Fruit fly (Drosophila melanogaster) whole organism, embryonic: ENCODE data around the gene Sld5.
A peak's percentile ranks its signal among the peaks of the same experiment; 100 is the strongest.

Experiments used
- Bgb ChIP-seq: fragments of 200-800 bp; sonication (Bioruptor generic); IDR thresholded peaks from 2 replicates; pipeline ENCODE4 v1.3.6; 2022; ENCODE audit warnings: missing biosample characterization, missing genetic modification characterization; ENCODE audit not compliant: partially characterized antibody
- C15 ChIP-seq: fragments of 200-800 bp; sonication (Bioruptor generic); IDR thresholded peaks from 3 replicates; pipeline ENCODE4 v1.3.6; 2022; ENCODE audit warnings: missing biosample characterization, missing genetic modification characterization
- CG13424 ChIP-seq: fragments of 200-800 bp; sonication (Bioruptor generic); optimal IDR thresholded peaks from 2 replicates; lab custom pipeline; 2019; ENCODE audit warnings: missing biosample characterization, mild to moderate bottlenecking, missing genetic modification characterization, moderate library complexity
- CG14441 ChIP-seq: fragments of 200-800 bp; sonication (Bioruptor generic); IDR thresholded peaks from 2 replicates; pipeline ENCODE4 v1.3.6; 2022; ENCODE audit warnings: missing biosample characterization, missing genetic modification characterization
- CG14860 ChIP-seq: fragments of 200-800 bp; sonication (Bioruptor generic); IDR thresholded peaks from 3 replicates; pipeline ENCODE4 v1.3.6; 2022; ENCODE audit warnings: missing biosample characterization, missing genetic modification characterization; ENCODE audit not compliant: partially characterized antibody
- CG15479 ChIP-seq: fragments of 200-800 bp; sonication (Bioruptor generic); optimal IDR thresholded peaks from 3 replicates; lab custom pipeline; 2019; ENCODE audit warnings: missing biosample characterization, mild to moderate bottlenecking, missing genetic modification characterization, moderate library complexity
- CG15696 ChIP-seq: fragments of 200-800 bp; sonication (Bioruptor generic); optimal IDR thresholded peaks from 2 replicates; lab custom pipeline; 2019; ENCODE audit warnings: missing biosample characterization, mild to moderate bottlenecking, missing genetic modification characterization, moderate library complexity
- CG17802 ChIP-seq: fragments of 200-800 bp; sonication (Bioruptor generic); optimal IDR thresholded peaks from 2 replicates; lab custom pipeline; 2018; ENCODE audit warnings: missing biosample characterization, mild to moderate bottlenecking, missing genetic modification characterization, moderate library complexity
- CG18011 ChIP-seq: fragments of 200-800 bp; sonication (Bioruptor generic); optimal IDR thresholded peaks from 2 replicates; lab custom pipeline; 2017; ENCODE audit warnings: missing biosample characterization, missing genetic modification characterization, mild to moderate bottlenecking, moderate library complexity, missing genotype
- CG2129 ChIP-seq: fragments of 200-800 bp; sonication (Bioruptor generic); IDR thresholded peaks from 2 replicates; pipeline ENCODE4 v1.3.6; 2022; ENCODE audit warnings: missing biosample characterization, missing genetic modification characterization; ENCODE audit not compliant: partially characterized antibody
- CG33213 ChIP-seq: fragments of 200-800 bp; sonication (Bioruptor generic); optimal IDR thresholded peaks from 3 replicates; lab custom pipeline; 2016; ENCODE audit warnings: missing biosample characterization, missing genetic modification characterization
- CG4360 ChIP-seq: fragments of 200-800 bp; sonication (Bioruptor generic); IDR thresholded peaks from 2 replicates; pipeline ENCODE4 v1.3.6; 2022; ENCODE audit warnings: missing biosample characterization, missing genetic modification characterization
- CG7839 ChIP-seq: fragments of 200-800 bp; sonication (Bioruptor generic); optimal IDR thresholded peaks from 3 replicates; lab custom pipeline; 2018; ENCODE audit warnings: missing biosample characterization, mild to moderate bottlenecking, missing genetic modification characterization, moderate library complexity
- CG8924 ChIP-seq: fragments of 200-800 bp; optimal IDR thresholded peaks from 3 replicates; lab custom pipeline; 2019; ENCODE audit warnings: missing biosample characterization, mild to moderate bottlenecking, missing genetic modification characterization, moderate library complexity
- Dll ChIP-seq: fragments of 200-800 bp; sonication (Bioruptor generic); IDR thresholded peaks from 4 replicates; pipeline ENCODE4 v1.3.6; 2022; ENCODE audit warnings: missing biosample characterization, missing genetic modification characterization; ENCODE audit not compliant: partially characterized antibody
- Elba2 ChIP-seq: fragments of 200-800 bp; sonication (Bioruptor generic); optimal IDR thresholded peaks from 3 replicates; lab custom pipeline; 2016; ENCODE audit warnings: missing biosample characterization, missing genetic modification characterization
- H15 ChIP-seq: fragments of 200-800 bp; sonication (Bioruptor generic); IDR thresholded peaks from 3 replicates; pipeline ENCODE4 v1.3.6; 2022; ENCODE audit warnings: missing biosample characterization, missing genetic modification characterization
- HLHmδ ChIP-seq: fragments of 200-800 bp; sonication (Bioruptor generic); optimal IDR thresholded peaks from 2 replicates; lab custom pipeline; 2018; ENCODE audit warnings: missing biosample characterization, mild to moderate bottlenecking, missing genetic modification characterization, moderate library complexity
- MESR4 ChIP-seq: fragments of 200-800 bp; sonication (Bioruptor generic); optimal IDR thresholded peaks from 2 replicates; lab custom pipeline; 2018; ENCODE audit warnings: missing biosample characterization, mild to moderate bottlenecking, missing genetic modification characterization, moderate library complexity
- Side ChIP-seq: fragments of 200-800 bp; sonication (Bioruptor generic); optimal IDR thresholded peaks from 2 replicates; lab custom pipeline; 2016; ENCODE audit warnings: missing biosample characterization, missing genetic modification characterization
- Stat92E ChIP-seq, 3 experiments: fragments of >200 bp in 2 of 3; fragments of 200-800 bp in 1 of 3; sonication (Bioruptor generic) in 1 of 3; optimal IDR thresholded peaks; 2 replicates each; lab custom pipeline; 2017 to 2019; ENCODE audit warnings: missing biosample characterization in 3 of 3, missing genetic modification characterization in 3 of 3, mild to moderate bottlenecking in 1 of 3, moderate library complexity in 1 of 3
- Vsx1 ChIP-seq: fragments of 200-800 bp; sonication (Bioruptor generic); optimal IDR thresholded peaks from 2 replicates; lab custom pipeline; 2017; ENCODE audit warnings: missing biosample characterization, mild to moderate bottlenecking, missing genetic modification characterization, missing genetic modification reagents
- az2 ChIP-seq: fragments of 200-800 bp; sonication (Bioruptor generic); optimal IDR thresholded peaks from 3 replicates; lab custom pipeline; 2016; ENCODE audit warnings: missing biosample characterization, missing genetic modification characterization
- cad ChIP-seq: fragments of >200 bp; optimal IDR thresholded peaks from 2 replicates; lab custom pipeline; 2017; ENCODE audit warnings: missing biosample characterization, missing genetic modification characterization
- chm ChIP-seq: fragments of 200-800 bp; sonication (Bioruptor generic); IDR thresholded peaks from 2 replicates; pipeline ENCODE4 v1.3.6; 2022; ENCODE audit warnings: missing biosample characterization, missing genetic modification characterization
- disco-r ChIP-seq: fragments of 200-800 bp; sonication (Bioruptor generic); optimal IDR thresholded peaks from 2 replicates; lab custom pipeline; 2016; ENCODE audit warnings: missing biosample characterization, missing genetic modification characterization
- dmrt99B ChIP-seq: fragments of 200-800 bp; sonication (Bioruptor generic); optimal IDR thresholded peaks from 2 replicates; lab custom pipeline; 2018; ENCODE audit warnings: missing biosample characterization, mild to moderate bottlenecking, missing genetic modification characterization, moderate library complexity
- gsb-n ChIP-seq: fragments of 200-800 bp; sonication (Bioruptor generic); optimal IDR thresholded peaks from 3 replicates; lab custom pipeline; 2018; ENCODE audit warnings: missing biosample characterization, mild to moderate bottlenecking, missing genetic modification characterization
- insv ChIP-seq, 2 experiments: fragments of 200-800 bp; sonication (Bioruptor generic); optimal IDR thresholded peaks; 3 replicates each; lab custom pipeline; 2016 to 2018; ENCODE audit warnings: missing biosample characterization in 2 of 2, missing genetic modification characterization in 2 of 2
- jigr1 ChIP-seq: fragments of 200-800 bp; sonication (Bioruptor generic); IDR thresholded peaks from 3 replicates; pipeline ENCODE4 v1.3.6; 2022; ENCODE audit warnings: missing biosample characterization, missing genetic modification characterization
- kni ChIP-seq: fragments of 200-800 bp; sonication (Bioruptor generic); optimal IDR thresholded peaks from 3 replicates; lab custom pipeline; 2017; ENCODE audit warnings: mild to moderate bottlenecking, missing biosample characterization, missing genetic modification reagents, missing genetic modification characterization
- lov ChIP-seq, 2 experiments: fragments of 200-800 bp in 1 of 2; fragments of >200 bp in 1 of 2; sonication (Bioruptor generic) in 1 of 2; IDR thresholded peaks in 1 of 2; optimal IDR thresholded peaks in 1 of 2; 2 replicates in 1 of 2; 3 replicates in 1 of 2; pipeline versions ENCODE4 v1.3.6 to Lab custom; 2017 to 2022; ENCODE audit warnings: missing biosample characterization in 1 of 2, missing genetic modification characterization in 1 of 2
- oc ChIP-seq: fragments of 200-800 bp; sonication (Bioruptor generic); optimal IDR thresholded peaks from 2 replicates; lab custom pipeline; 2018; ENCODE audit warnings: missing biosample characterization, mild to moderate bottlenecking, missing genetic modification characterization, moderate library complexity
- pros ChIP-seq: fragments of 200-800 bp; sonication (Bioruptor generic); optimal IDR thresholded peaks from 3 replicates; lab custom pipeline; 2019; ENCODE audit warnings: missing biosample characterization, mild to moderate bottlenecking, missing genetic modification characterization, moderate library complexity
- pzg ChIP-seq: fragments of 200-800 bp; sonication (Bioruptor generic); optimal IDR thresholded peaks from 3 replicates; lab custom pipeline; 2018; ENCODE audit warnings: missing biosample characterization, mild to moderate bottlenecking, missing genetic modification characterization, moderate library complexity
- rib ChIP-seq: fragments of 200-800 bp; sonication (Bioruptor generic); IDR thresholded peaks from 2 replicates; pipeline ENCODE4 v1.3.6; 2022; ENCODE audit warnings: missing biosample characterization, missing genetic modification characterization
- sens ChIP-seq: fragments of 200-800 bp; sonication (Bioruptor generic); peaks from one replicate; lab custom pipeline; 2016; ENCODE audit warnings: missing biosample characterization, missing genetic modification characterization
- slbo ChIP-seq: fragments of 200-800 bp; sonication (Bioruptor generic); IDR thresholded peaks from 2 replicates; pipeline ENCODE4 v1.3.6; 2022; ENCODE audit warnings: missing biosample characterization, missing genetic modification characterization
- sqz ChIP-seq: fragments of 200-800 bp; sonication (Bioruptor generic); optimal IDR thresholded peaks from 3 replicates; lab custom pipeline; 2018; ENCODE audit warnings: missing biosample characterization, mild to moderate bottlenecking, missing genetic modification characterization
- ssp ChIP-seq: fragments of 200-800 bp; sonication (Bioruptor generic); IDR thresholded peaks from 2 replicates; pipeline ENCODE4 v1.3.6; 2022; ENCODE audit warnings: missing biosample characterization, missing genetic modification characterization
- tll ChIP-seq, 2 experiments: fragments of 200-800 bp in 1 of 2; fragments of >200 bp in 1 of 2; sonication (Bioruptor generic) in 1 of 2; optimal IDR thresholded peaks; 2 replicates each; lab custom pipeline; 2017 to 2019; ENCODE audit warnings: missing biosample characterization in 2 of 2, missing genetic modification characterization in 2 of 2, mild to moderate bottlenecking in 1 of 2, moderate library complexity in 1 of 2
- vfl ChIP-seq: fragments of 200-800 bp; sonication (Bioruptor generic); optimal IDR thresholded peaks from 2 replicates; lab custom pipeline; 2016; ENCODE audit warnings: missing biosample characterization, missing genetic modification characterization
- zen ChIP-seq: fragments of 200-800 bp; sonication (Bioruptor generic); optimal IDR thresholded peaks from 3 replicates; lab custom pipeline; 2018; ENCODE audit warnings: missing biosample characterization, mild to moderate bottlenecking, missing genetic modification characterization, moderate library complexity

The Sld5 gene

DNA sequence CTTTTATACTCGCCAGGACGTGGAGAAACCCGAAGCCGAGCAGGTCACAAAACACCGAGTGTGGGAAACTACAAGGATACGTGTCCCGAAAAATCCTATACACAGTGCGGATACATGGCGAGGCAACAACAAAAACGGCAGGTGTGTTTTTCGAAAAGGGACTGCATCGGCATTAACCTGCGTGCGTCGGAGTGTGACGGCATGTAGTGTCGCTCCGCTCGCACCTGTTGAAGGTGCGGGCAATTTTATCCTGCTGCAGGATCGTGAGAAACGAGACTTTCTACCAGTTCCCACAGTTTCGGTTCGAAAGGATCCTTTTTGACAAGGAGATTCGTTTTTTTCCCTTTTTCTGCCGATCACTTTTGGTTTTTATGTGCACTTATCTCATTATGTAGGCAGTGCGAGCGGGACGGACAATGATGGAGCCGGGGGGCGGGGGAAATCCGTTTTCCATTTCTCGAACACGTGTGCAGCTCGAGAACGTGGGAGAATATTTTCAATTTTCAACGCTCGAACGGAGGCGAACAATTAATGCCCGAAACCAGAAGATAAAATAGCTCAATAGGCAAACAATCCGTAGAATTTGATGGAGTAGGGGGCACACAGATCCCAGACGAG is 31.6 kb downstream of the Sld5 start (continued):
- TF ChIP-seq CG2129 (GFP tag; lab: Robert Waterston, UW), result no peak
- peak; percentile 23 for TF ChIP-seq CG15479 (GFP tag; lab: Kevin White, UChicago)
- no peak for TF ChIP-seq CG13424 (tag; lab: Kevin White, UChicago)
- TF ChIP-seq dmrt99B (tag; lab: Kevin White, UChicago), result no peak
- no peak for TF ChIP-seq C15 (GFP tag; lab: Robert Waterston, UW)
- TF ChIP-seq rib (GFP tag; lab: Robert Waterston, UW), result no peak
- peak; percentile 32 for TF ChIP-seq zen (tag; lab: Kevin White, UChicago)
- no peak for TF ChIP-seq CG14441 (GFP tag; lab: Robert Waterston, UW)
- TF ChIP-seq MESR4 (GFP tag; lab: Kevin White, UChicago), result no peak
- TF ChIP-seq H15 (GFP tag; lab: Robert Waterston, UW), result no peak
- TF ChIP-seq CG14860, result no peak
- no peak for TF ChIP-seq Vsx1 (GFP tag; lab: Kevin White, UChicago)
- peak in 1 of 2 experiments; percentile 78 for TF ChIP-seq tll (GFP tag; optimal IDR thresholded peaks at IDR 0.05; lab: Kevin White, UChicago)
- TF ChIP-seq Stat92E (GFP tag; optimal IDR thresholded peaks at IDR 0.05; lab: Kevin White, UChicago), result no peak
- no peak for TF ChIP-seq disco-r (GFP tag; lab: Kevin White, UChicago)
- no peak for TF ChIP-seq CG7839
- TF ChIP-seq Side (GFP tag; lab: Kevin White, UChicago), result no peak
- TF ChIP-seq ssp, result no peak
- no peak for TF ChIP-seq az2
- peak; percentile 92 for TF ChIP-seq CG4360 (GFP tag; lab: Robert Waterston, UW)
- no peak for TF ChIP-seq CG18011 (GFP tag; lab: Kevin White, UChicago)
- TF ChIP-seq CG8924 (tag; lab: Kevin White, UChicago), result no peak
- TF ChIP-seq CG17802 (tag; lab: Kevin White, UChicago), result no peak
- no peak for TF ChIP-seq jigr1 (GFP tag; lab: Robert Waterston, UW)

DNA sequence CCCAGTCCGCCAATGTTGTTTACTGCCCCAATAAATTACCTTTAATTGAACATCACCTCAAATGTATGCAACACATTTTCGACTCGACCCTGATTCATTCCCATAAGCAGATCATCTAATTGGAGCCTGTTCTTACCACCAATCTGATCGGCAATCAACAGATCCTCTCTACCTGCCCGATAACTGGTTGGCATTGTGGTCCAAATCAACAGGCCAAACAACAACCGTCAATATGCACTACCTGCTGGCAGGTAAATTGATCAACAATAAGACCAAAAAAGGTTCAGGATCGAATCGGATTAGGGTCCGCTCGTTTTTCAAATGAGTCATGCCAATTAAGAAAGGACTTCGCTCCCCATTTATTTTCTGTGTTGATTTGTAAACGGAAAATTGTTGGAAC is 33.1 kb downstream of the Sld5 start:
- TF ChIP-seq Dll (GFP tag; lab: Robert Waterston, UW) (no peak), lov (optimal IDR thresholded peaks at IDR 0.05; lab: Kevin White, UChicago) (no peak), lov (GFP tag; IDR thresholded peaks at IDR 0.05; lab: Robert Waterston, UW) (no peak), vfl (GFP tag; lab: Kevin White, UChicago) (peak; percentile 10), oc (tag; lab: Kevin White, UChicago) (peak; percentile 31), sens (GFP tag; lab: Kevin White, UChicago) (peak; percentile 82), pros (GFP tag; lab: Kevin White, UChicago) (peak; percentile 43), insv (GFP tag; optimal IDR thresholded peaks at IDR 0.05; lab: Kevin White, UChicago) (peak in 1 of 2 experiments; percentile 98), CG33213 (GFP tag; lab: Kevin White, UChicago) (no peak), cad (GFP tag; lab: Kevin White, UChicago) (peak; percentile 3), zen (tag; lab: Kevin White, UChicago) (peak; percentile 78), Bgb (no peak), tll (GFP tag; optimal IDR thresholded peaks at IDR 0.05; lab: Kevin White, UChicago) (peak in 1 of 2 experiments; percentile 73), gsb-n (tag; lab: Kevin White, UChicago) (peak; percentile 65), kni (GFP tag; lab: Kevin White, UChicago) (peak; percentile 92), HLHmδ (peak; percentile 2), pzg (GFP tag; lab: Kevin White, UChicago) (no peak), sqz (peak; percentile 39), chm (GFP tag; lab: Robert Waterston, UW) (peak; percentile 35; the same call in 1 of the 2 replicates), slbo (GFP tag; lab: Robert Waterston, UW) (no peak), Elba2 (GFP tag; lab: Kevin White, UChicago) (peak; percentile 80), CG15696 (tag; lab: Kevin White, UChicago) (peak; percentile 38)
